Worm (Caenorhabditis elegans) whole organism, L4/young adult: ENCODE measurements around the gene Y42G9A.3.

Experiments used
- W03F9.2 ChIP-seq: fragments of 150-350 bp; optimal IDR thresholded peaks from 2 replicates; lab custom pipeline; 2014; ENCODE audit warnings: missing biosample characterization, missing genetic modification characterization
- dao-5 ChIP-seq: sonication (generic microtip); optimal IDR thresholded peaks from 2 replicates; lab custom pipeline; 2016; ENCODE audit warnings: missing genotype, missing genetic modification characterization, moderate library complexity, missing compliant biosample characterization
- him-1 ChIP-seq: sonication (generic microtip); optimal IDR thresholded peaks from 2 replicates; lab custom pipeline; 2016; ENCODE audit warnings: missing genotype, missing genetic modification reagents, missing genetic modification characterization, missing compliant biosample characterization

Gene Y42G9A.3

DNA sequence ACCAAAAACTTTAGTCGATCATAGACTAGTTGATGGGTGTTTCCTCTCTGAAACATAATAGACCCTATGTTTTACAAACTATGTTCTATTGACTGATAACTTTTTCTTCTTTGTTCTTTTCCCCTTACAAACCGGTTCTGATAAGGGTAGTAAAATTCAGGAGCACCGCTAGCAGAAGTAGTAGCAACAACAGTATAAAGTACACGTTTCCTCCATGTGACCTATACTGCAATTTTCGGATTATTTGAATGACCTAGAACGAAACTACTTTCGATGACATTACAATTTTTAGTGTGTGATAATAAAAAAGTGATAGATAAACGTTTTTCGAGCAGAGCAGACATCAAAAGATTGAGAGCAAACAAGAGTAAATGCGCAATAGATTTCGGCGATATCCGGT lies 34.2 kb downstream of the Y42G9A.3 start:
- no peak for TF ChIP-seq W03F9.2 (tag; lab: Kevin White, UChicago)
- TF ChIP-seq dao-5 (tag; lab: Kevin White, UChicago) = no peak
- no peak for TF ChIP-seq him-1 (tag; lab: Kevin White, UChicago)

ce11 chrIII:6183118-6183517 lies 37.1 kb downstream of the Y42G9A.3 start, which contains the start of gene nas-28:
TSS of gene nas-28 (minus strand) at chrIII:6183218.
- TF ChIP-seq W03F9.2 (tag; lab: Kevin White, UChicago) = no peak
- TF ChIP-seq him-1 (tag; lab: Kevin White, UChicago) = no peak
- TF ChIP-seq dao-5 (tag; lab: Kevin White, UChicago) = no peak

DNA sequence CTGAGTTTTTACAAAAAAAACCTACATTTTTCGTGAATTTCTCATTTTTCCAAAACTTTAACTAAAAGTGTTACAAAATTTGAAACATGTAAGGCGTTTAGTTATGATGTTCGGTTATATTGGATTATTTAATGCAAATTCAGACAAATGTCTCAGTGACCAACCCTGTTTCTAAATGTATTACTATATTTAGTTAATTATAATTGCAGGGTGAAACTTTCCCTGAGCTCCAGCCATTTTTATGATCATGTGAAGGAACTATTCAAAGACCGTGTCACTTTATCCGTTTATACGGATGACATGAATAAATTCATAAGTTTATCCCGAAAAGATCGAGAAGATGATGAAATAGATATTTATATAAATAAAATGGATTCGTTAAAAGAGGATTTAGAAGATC lies 44.8 kb downstream of the Y42G9A.3 start, which contains the start of gene C23G10.5:
Gene C23G10.5 (plus strand): TSS at position 301 of the 400 bp plus-strand sequence.
- no peak for TF ChIP-seq W03F9.2 (tag; lab: Kevin White, UChicago)
- no peak for TF ChIP-seq him-1 (tag; lab: Kevin White, UChicago)

DNA sequence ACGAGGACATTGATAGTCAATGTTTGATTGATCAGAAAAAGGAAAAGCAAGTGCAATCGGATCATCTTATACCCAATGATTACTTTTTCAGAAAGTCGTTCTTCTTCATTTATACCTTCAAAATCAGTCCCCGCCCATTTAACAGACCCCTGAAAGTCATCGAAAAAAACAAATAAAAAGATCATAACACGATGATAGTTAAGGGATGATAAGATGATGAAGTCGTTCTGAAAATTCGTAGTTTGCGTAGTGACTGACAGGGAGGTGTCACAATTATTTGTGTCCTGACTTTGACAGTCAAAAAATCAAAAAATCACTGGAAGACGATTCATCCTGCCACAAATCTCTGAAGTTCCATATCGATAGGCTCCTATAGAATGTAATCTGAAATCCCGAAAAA lies 48.4 kb downstream of the Y42G9A.3 start, which contains the start of gene ugt-66:
Gene ugt-66 (minus strand): TSS at position 101 of the 400 bp plus-strand sequence.
- no peak for TF ChIP-seq him-1 (tag; lab: Kevin White, UChicago)
- no peak for TF ChIP-seq W03F9.2 (tag; lab: Kevin White, UChicago)
- TF ChIP-seq dao-5 (tag; lab: Kevin White, UChicago) = no peak

DNA sequence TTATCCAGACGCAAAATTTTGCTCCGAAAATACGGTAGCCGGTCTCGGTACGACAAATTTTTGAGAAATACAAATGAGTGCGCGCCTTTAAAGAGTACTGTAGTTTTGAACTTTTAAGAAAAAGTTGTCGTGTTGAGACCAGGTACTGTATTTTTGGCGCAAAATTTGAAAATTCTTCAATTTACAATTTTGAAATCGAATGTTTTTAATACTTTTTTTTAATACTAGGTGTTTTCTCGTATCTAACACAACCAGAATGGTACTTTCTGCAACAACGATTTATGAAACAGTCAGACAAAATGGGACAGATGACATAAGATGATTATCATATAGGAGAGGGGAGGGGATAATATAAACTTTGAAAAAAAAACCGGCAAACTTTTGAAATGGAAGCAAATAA lies 49.7 kb downstream of the Y42G9A.3 start:
- TF ChIP-seq W03F9.2 (tag; lab: Kevin White, UChicago) (no peak), him-1 (tag; lab: Kevin White, UChicago) (no peak), dao-5 (tag; lab: Kevin White, UChicago) (no peak)
